Worm (Caenorhabditis elegans): Measurements from ENCODE around the gene W06F12.3.

W06F12.3 gene

DNA sequence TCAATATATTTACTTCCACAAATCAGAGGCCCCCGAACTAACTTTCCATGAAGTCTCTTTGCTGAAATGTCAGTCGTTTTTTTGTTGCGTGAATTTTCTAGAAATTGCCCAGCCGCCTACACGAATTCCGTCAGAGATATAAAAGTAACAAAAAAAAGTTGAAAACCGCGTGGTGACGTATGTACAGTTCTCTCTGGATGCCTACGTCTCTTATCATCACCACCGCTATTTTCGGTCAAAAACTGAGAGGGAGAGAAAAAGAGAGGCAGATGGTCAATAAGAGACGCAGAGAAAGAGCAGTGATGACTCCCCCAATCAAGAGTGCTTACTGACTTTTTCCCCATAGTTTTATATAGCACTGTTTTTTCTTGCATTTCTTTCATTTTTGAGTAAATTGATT is 40.8 kb upstream of the W06F12.3 start (continued):
- no peak for TF ChIP-seq mml-1 (tag; optimal IDR thresholded peaks at IDR 0.05)
- peak; percentile 72 for TF ChIP-seq skn-1 (tag; optimal IDR thresholded peaks at IDR 0.05)
- no peak for TF ChIP-seq elt-1 (tag; optimal IDR thresholded peaks at IDR 0.05)
- TF ChIP-seq ztf-11 (tag; optimal IDR thresholded peaks at IDR 0.05): no peak
- TF ChIP-seq nhr-28 (tag; optimal IDR thresholded peaks at IDR 0.05): no peak
- no peak for TF ChIP-seq unc-39 (tag; optimal IDR thresholded peaks at IDR 0.05)
- TF ChIP-seq zag-1 (tag; optimal IDR thresholded peaks at IDR 0.05): no peak
- TF ChIP-seq nhr-11 (tag; optimal IDR thresholded peaks at IDR 0.05): no peak
- peak; percentile 74 for TF ChIP-seq elt-2 (tag; optimal IDR thresholded peaks at IDR 0.05)
- TF ChIP-seq nhr-43 (tag; optimal IDR thresholded peaks at IDR 0.05; ENCODE audit: poor library complexity, severe bottlenecking): peak; percentile 9
- peak; percentile 52 for TF ChIP-seq egl-27 (tag; optimal IDR thresholded peaks at IDR 0.05)
- TF ChIP-seq daf-12 (tag; optimal IDR thresholded peaks at IDR 0.05): no peak
- TF ChIP-seq nhr-237 (tag; optimal IDR thresholded peaks at IDR 0.05): no peak

DNA sequence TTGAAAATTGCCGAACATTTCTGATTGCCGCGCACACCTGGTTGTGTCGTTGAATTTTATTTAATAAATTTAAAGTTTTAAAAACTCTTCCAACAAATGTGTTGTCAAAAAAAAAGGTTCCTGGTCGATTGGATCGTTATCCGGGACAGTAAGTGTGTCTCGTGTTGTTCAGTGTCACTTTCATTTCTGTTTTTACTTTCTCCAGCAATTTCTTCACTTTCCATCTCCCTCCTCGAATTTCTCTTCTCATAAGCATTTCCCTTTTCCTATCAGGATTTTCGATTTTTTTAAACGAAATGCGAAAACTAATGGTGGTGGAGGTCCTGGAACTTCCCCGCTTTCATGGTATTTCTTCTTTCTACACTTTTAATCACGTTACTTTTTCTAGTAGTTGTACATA is 39.2 kb upstream of the W06F12.3 start:
- TF ChIP-seq eor-1 (tag; optimal IDR thresholded peaks at IDR 0.05): no peak
- no peak for TF ChIP-seq lin-39 (tag; optimal IDR thresholded peaks at IDR 0.05)
- TF ChIP-seq nhr-43 (tag; optimal IDR thresholded peaks at IDR 0.05; ENCODE audit: poor library complexity, severe bottlenecking): no peak
- TF ChIP-seq ztf-4 (tag; optimal IDR thresholded peaks at IDR 0.05): no peak
- TF ChIP-seq nhr-23 (tag; optimal IDR thresholded peaks at IDR 0.05): peak; percentile 14

DNA sequence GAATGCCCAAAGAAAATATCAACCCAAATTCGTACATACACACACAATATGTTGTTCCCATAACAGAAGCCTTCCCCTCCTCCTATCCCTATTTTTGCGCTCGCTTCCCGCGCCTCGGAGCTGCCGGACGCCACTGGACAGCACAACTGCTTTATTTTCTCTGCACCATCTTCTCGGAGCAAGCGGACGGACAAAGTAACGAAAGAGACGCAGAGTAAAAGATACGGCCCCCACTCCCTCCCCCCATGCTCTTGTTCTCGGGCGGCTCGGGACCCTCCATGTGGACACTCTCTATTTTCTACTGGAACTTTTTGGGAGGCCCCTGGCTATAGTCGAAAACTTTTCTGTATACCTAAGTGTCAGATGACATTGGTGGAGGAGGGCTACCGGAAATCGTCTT is 37.0 kb upstream of the W06F12.3 start:
- TF ChIP-seq fkh-10 (GFP tag; optimal IDR thresholded peaks at IDR 0.05) (peak; percentile 0), daf-12 (tag; optimal IDR thresholded peaks at IDR 0.05) (no peak), elt-3 (tag; optimal IDR thresholded peaks at IDR 0.05) (no peak), lin-15B (tag; optimal IDR thresholded peaks at IDR 0.05) (peak; percentile 22), lin-39 (tag; optimal IDR thresholded peaks at IDR 0.05) (peak; percentile 51), egl-5 (tag; optimal IDR thresholded peaks at IDR 0.05) (no peak), mml-1 (tag; optimal IDR thresholded peaks at IDR 0.05) (no peak), hmg-11 (tag; optimal IDR thresholded peaks at IDR 0.05) (peak; percentile 60), nfya-1 (tag; optimal IDR thresholded peaks at IDR 0.05; ENCODE audit: insufficient read depth) (peak; percentile 67)

DNA sequence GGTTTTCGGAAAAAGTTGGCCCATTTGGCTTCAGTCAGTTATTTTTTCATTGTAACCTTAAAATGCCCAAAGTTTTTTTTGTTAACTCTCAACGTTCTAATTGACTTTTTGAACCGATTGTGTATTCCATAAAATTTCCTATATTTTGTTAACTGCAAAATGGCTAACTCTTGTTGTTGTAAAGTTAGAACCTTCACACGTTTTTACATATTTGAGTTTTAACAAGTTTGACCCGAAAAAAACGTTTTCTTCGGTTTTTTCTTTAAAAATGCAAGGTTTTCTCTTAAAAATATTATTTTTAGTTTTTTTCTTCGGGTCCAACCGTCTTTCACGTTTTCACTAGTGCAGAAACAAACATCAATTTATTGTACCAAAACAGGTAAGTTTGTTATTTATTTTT is 33.1 kb upstream of the W06F12.3 start, which contains the start of gene lit-1:
lit-1 (plus strand) TSS at position 301 of the 400 bp plus-strand sequence.
- TF ChIP-seq tbx-2 (tag; optimal IDR thresholded peaks at IDR 0.05) (no peak), ceh-28 (tag; optimal IDR thresholded peaks at IDR 0.05) (no peak), egl-27 (tag; optimal IDR thresholded peaks at IDR 0.05) (no peak), ztf-11 (tag; optimal IDR thresholded peaks at IDR 0.05) (no peak), R02D3.7 (tag; optimal IDR thresholded peaks at IDR 0.05) (no peak), fkh-10 (GFP tag; optimal IDR thresholded peaks at IDR 0.05) (no peak), ZK546.5 (tag; optimal IDR thresholded peaks at IDR 0.05) (no peak), nhr-23 (tag; optimal IDR thresholded peaks at IDR 0.05) (no peak), lsy-12 (tag; optimal IDR thresholded peaks at IDR 0.05) (no peak), fos-1 (tag; optimal IDR thresholded peaks at IDR 0.05) (no peak), egl-5 (tag; optimal IDR thresholded peaks at IDR 0.05) (no peak), aly-2 (tag; optimal IDR thresholded peaks at IDR 0.05) (no peak), pqm-1 (tag; optimal IDR thresholded peaks at IDR 0.05) (no peak), mdl-1 (tag; optimal IDR thresholded peaks at IDR 0.05) (no peak), nhr-12 (tag; optimal IDR thresholded peaks at IDR 0.05) (no peak), lin-15B (tag; optimal IDR thresholded peaks at IDR 0.05) (no peak), fkh-2 (tag; optimal IDR thresholded peaks at IDR 0.05) (no peak)

DNA sequence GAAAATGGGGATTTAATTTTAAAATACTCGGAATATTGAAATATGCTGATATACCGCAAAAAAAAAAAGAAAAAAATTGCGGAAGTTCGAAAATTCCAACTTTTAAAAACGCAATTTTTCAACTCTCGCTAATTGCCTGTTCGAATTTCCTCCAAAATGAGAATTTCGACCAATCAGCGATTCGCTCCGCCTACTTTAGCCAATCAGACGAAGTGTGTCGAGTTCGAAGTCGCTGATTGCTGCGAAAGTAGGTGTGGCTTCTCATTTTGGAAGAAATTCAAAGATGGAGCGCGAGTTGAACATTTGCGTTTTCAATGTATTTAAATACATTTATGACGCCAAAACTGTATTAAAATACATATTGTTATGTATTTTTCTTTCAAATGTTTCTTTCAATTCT is 26.4 kb upstream of the W06F12.3 start:
- TF ChIP-seq ceh-9 (tag; optimal IDR thresholded peaks at IDR 0.05): no peak
- peak; percentile 82 for TF ChIP-seq nfya-1 (tag; optimal IDR thresholded peaks at IDR 0.05; ENCODE audit: insufficient read depth)

Measured in whole organism, L3 larva.